Worm (Caenorhabditis elegans): ENCODE measurements around the gene F44F4.10.
A peak's percentile ranks its signal among the peaks of the same experiment; 100 is the strongest.
"Not testable (repeated sequence)": the region's sequence is repeated elsewhere in the genome, so short reads cannot be mapped to it uniquely, and the experiment has no call there.

The F44F4.10 gene

DNA sequence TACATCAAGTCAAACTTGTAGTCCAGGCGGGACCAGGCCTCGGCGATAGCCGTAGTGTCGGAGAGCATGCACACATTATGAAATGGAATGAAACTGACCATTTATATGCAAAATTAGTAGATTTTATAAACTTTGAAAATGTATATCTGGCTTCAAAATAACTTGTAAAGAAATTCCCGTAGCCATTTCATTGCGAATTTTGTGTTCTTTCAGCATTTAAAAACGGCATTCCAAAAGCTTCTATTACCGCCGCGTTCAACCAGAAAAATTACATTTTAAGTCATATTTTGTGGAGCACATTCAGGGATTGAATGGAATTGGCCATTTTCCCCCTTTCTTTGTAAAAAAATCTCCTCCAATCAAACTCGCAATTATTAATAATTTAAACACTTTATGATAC, 5.8 kb upstream of the F44F4.10 start, which contains the start of gene Y19D2B.1:
Gene Y19D2B.1, minus strand, starts transcription at position 101 of the 400 bp plus-strand sequence.
- not testable (repeated sequence) for TF ChIP-seq aly-2 (tag; optimal IDR thresholded peaks at IDR 0.05); nfya-1 (tag; optimal IDR thresholded peaks at IDR 0.05; ENCODE audit: insufficient read depth); ceh-16 (tag; optimal IDR thresholded peaks at IDR 0.05)

DNA sequence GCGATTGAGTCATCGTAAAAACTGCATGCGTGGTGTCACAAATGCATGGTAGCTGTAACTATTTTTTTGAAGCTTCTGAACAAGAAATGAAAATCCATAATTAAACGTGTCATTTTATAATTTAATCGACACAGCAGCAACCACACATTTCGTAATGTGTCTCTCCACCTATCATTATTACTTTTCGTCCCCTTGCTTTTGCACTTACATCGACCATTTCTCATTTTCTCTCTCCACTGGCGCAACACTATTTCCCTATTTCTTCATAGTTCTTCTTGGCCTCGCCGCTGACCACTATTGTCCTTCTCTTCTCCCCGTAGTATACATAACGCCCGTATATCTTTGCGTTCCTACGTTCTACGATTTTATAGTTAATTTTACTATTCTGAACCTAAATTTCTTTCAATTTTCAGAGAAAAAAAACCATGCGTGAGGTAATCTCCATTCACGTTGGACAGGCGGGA, 1.3 kb upstream of the F44F4.10 start, which contains the start of gene tba-4:
Gene tba-4, plus strand, starts transcription at position 414 of the 464 bp plus-strand sequence.
- no peak for TF ChIP-seq mml-1 (tag; optimal IDR thresholded peaks at IDR 0.05)
- TF ChIP-seq fos-1 (tag; optimal IDR thresholded peaks at IDR 0.05) = no peak
- no peak for TF ChIP-seq pha-4 (tag; optimal IDR thresholded peaks at IDR 0.05)
- TF ChIP-seq elt-2 (tag; optimal IDR thresholded peaks at IDR 0.05) = peak; percentile 23
- TF ChIP-seq aly-2 (tag; optimal IDR thresholded peaks at IDR 0.05) = no peak
- TF ChIP-seq elt-3 (tag; optimal IDR thresholded peaks at IDR 0.05) = no peak
- TF ChIP-seq hmg-11 (tag; optimal IDR thresholded peaks at IDR 0.05) = no peak
- no peak for TF ChIP-seq elt-1 (tag; optimal IDR thresholded peaks at IDR 0.05)
- no peak for TF ChIP-seq nhr-12 (tag; optimal IDR thresholded peaks at IDR 0.05)
- TF ChIP-seq nhr-67 (tag; optimal IDR thresholded peaks at IDR 0.05) = no peak
- TF ChIP-seq ztf-11 (tag; optimal IDR thresholded peaks at IDR 0.05) = no peak
- peak; percentile 13 for TF ChIP-seq nhr-25 (tag; optimal IDR thresholded peaks at IDR 0.05)
- TF ChIP-seq skn-1 (tag; optimal IDR thresholded peaks at IDR 0.05) = no peak

ce11 chrII:10915732-10916131, 1.3 kb downstream of the F44F4.10 start, which contains the start of gene F44F4.9:
TSS of gene F44F4.9 (minus strand) at chrII:10915832.
- TF ChIP-seq ceh-82 (tag; optimal IDR thresholded peaks at IDR 0.05) (no peak), ztf-4 (tag; optimal IDR thresholded peaks at IDR 0.05) (no peak), ceh-28 (tag; optimal IDR thresholded peaks at IDR 0.05) (no peak), elt-1 (tag; optimal IDR thresholded peaks at IDR 0.05) (no peak), nhr-67 (tag; optimal IDR thresholded peaks at IDR 0.05) (no peak), unc-62 (GFP tag; optimal IDR thresholded peaks at IDR 0.05) (no peak), aly-2 (tag; optimal IDR thresholded peaks at IDR 0.05) (no peak), lin-15B (tag; optimal IDR thresholded peaks at IDR 0.05) (no peak), pqm-1 (tag; optimal IDR thresholded peaks at IDR 0.05) (no peak), nhr-43 (tag; optimal IDR thresholded peaks at IDR 0.05; ENCODE audit: poor library complexity, severe bottlenecking) (no peak), nhr-77 (tag; optimal IDR thresholded peaks at IDR 0.05) (no peak), sea-2 (GFP tag; optimal IDR thresholded peaks at IDR 0.05) (no peak), fos-1 (tag; optimal IDR thresholded peaks at IDR 0.05) (no peak), lin-39 (tag; optimal IDR thresholded peaks at IDR 0.05) (no peak), skn-1 (tag; optimal IDR thresholded peaks at IDR 0.05) (no peak), fkh-10 (GFP tag; optimal IDR thresholded peaks at IDR 0.05) (no peak), eor-1 (tag; optimal IDR thresholded peaks at IDR 0.05) (no peak)

- TF ChIP-seq nhr-25 (tag; optimal IDR thresholded peaks at IDR 0.05) (no peak), pqm-1 (tag; optimal IDR thresholded peaks at IDR 0.05) (no peak), nhr-237 (tag; optimal IDR thresholded peaks at IDR 0.05) (no peak), fkh-2 (tag; optimal IDR thresholded peaks at IDR 0.05) (no peak)
Measured at ce11 chrII:10914366-10914765, 2.7 kb downstream of the F44F4.10 start, which contains the start of gene F44F4.15. TSS of gene F44F4.15 (plus strand) at chrII:10914666.

ce11 chrII:10912995-10913394, 4.1 kb downstream of the F44F4.10 start:
- no peak for TF ChIP-seq elt-2 (tag; optimal IDR thresholded peaks at IDR 0.05)
- TF ChIP-seq elt-3 (tag; optimal IDR thresholded peaks at IDR 0.05) = no peak
- no peak for TF ChIP-seq ZK546.5 (tag; optimal IDR thresholded peaks at IDR 0.05)
- no peak for TF ChIP-seq unc-39 (tag; optimal IDR thresholded peaks at IDR 0.05)

DNA sequence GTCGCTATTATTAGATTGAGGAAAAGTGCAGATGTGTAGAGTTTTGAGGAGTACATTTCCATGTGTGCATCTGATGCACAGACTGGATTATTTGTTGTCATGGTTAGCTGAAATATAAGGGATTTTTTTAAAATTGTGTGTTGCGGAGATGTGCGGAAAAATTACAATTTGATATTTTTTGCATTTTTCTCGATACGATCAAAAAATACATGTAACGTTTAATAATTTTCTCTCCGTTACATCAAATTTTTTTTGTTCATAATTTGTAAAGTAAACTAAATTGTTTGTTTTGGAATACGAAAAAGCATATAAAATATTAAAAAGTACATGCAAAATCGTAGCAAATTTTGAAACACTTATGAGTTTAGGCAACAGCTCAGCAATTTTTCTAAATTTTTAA, 6.9 kb downstream of the F44F4.10 start, which contains the start of gene sra-11:
Gene sra-11, minus strand, starts transcription at position 101 of the 400 bp plus-strand sequence.
- TF ChIP-seq sea-2 (GFP tag; optimal IDR thresholded peaks at IDR 0.05) = no peak
- no peak for TF ChIP-seq fos-1 (tag; optimal IDR thresholded peaks at IDR 0.05)
- no peak for TF ChIP-seq egl-5 (tag; optimal IDR thresholded peaks at IDR 0.05)
- TF ChIP-seq lsy-12 (tag; optimal IDR thresholded peaks at IDR 0.05) = no peak
- TF ChIP-seq pqm-1 (tag; optimal IDR thresholded peaks at IDR 0.05) = no peak
- no peak for TF ChIP-seq daf-12 (tag; optimal IDR thresholded peaks at IDR 0.05)
- TF ChIP-seq nhr-28 (tag; optimal IDR thresholded peaks at IDR 0.05) = no peak
- no peak for TF ChIP-seq nhr-67 (tag; optimal IDR thresholded peaks at IDR 0.05)
- no peak for TF ChIP-seq unc-62 (GFP tag; optimal IDR thresholded peaks at IDR 0.05)
- TF ChIP-seq nhr-77 (tag; optimal IDR thresholded peaks at IDR 0.05) = no peak
- no peak for TF ChIP-seq nhr-237 (tag; optimal IDR thresholded peaks at IDR 0.05)
- no peak for TF ChIP-seq ama-1 (optimal IDR thresholded peaks at IDR 0.05)
- no peak for TF ChIP-seq nhr-25 (tag; optimal IDR thresholded peaks at IDR 0.05)
- TF ChIP-seq eor-1 (tag; optimal IDR thresholded peaks at IDR 0.05) = no peak
- TF ChIP-seq lin-15B (tag; optimal IDR thresholded peaks at IDR 0.05) = no peak
- TF ChIP-seq aly-2 (tag; optimal IDR thresholded peaks at IDR 0.05) = no peak
